Worm (Caenorhabditis elegans) whole organism, young adult: ENCODE measurements around the gene oxi-1.

Source experiments
- F22D6.2 ChIP-seq: sonication (generic microtip); optimal IDR thresholded peaks from 2 replicates; lab custom pipeline; 2016; ENCODE audit warnings: mild to moderate bottlenecking, missing genetic modification characterization, missing compliant biosample characterization
- ama-1 ChIP-seq, 3 experiments: fragments of 150-350 bp in 1 of 3; sonication (generic microtip) in 2 of 3; optimal IDR thresholded peaks; 2 replicates each; lab custom pipeline; 2014 to 2018; ENCODE audit warnings: missing biosample characterization in 2 of 3, missing genetic modification characterization in 2 of 3, missing genetic modification reagents in 2 of 3
- athp-1 ChIP-seq: sonication (generic microtip); optimal IDR thresholded peaks from 2 replicates; lab custom pipeline; 2017; ENCODE audit warnings: mild to moderate bottlenecking, missing genetic modification characterization, missing compliant biosample characterization
- cebp-1 ChIP-seq, 2 experiments: fragments of 200-800 bp in 1 of 2; sonication (Bioruptor generic) in 1 of 2; sonication (generic microtip) in 1 of 2; IDR thresholded peaks in 1 of 2; optimal IDR thresholded peaks in 1 of 2; 2 replicates each; pipeline versions ENCODE4 v1.3.6 to Lab custom; 2017 to 2022; ENCODE audit warnings: missing compliant biosample characterization in 2 of 2, missing genetic modification characterization in 2 of 2, mild to moderate bottlenecking in 1 of 2, missing genetic modification reagents in 1 of 2, moderate library complexity in 1 of 2
- ceh-58 ChIP-seq: fragments of 200-800 bp; sonication (Bioruptor generic); IDR thresholded peaks from 2 replicates; pipeline ENCODE4 v1.3.6; 2022; ENCODE audit warnings: missing genetic modification characterization, missing compliant biosample characterization
- dpff-1 ChIP-seq: sonication (generic microtip); optimal IDR thresholded peaks from 2 replicates; lab custom pipeline; 2017; ENCODE audit warnings: mild to moderate bottlenecking, missing genetic modification characterization, missing compliant biosample characterization
- nfya-1 ChIP-seq: sonication (generic microtip); optimal IDR thresholded peaks from 2 replicates; lab custom pipeline; 2017; ENCODE audit warnings: antibody characterized with exemption, missing compliant biosample characterization, missing genetic modification characterization, borderline replicate concordance; ENCODE audit not compliant: insufficient read depth
- nhr-80 ChIP-seq: sonication (generic microtip); optimal IDR thresholded peaks from 2 replicates; lab custom pipeline; 2016; ENCODE audit warnings: missing genetic modification characterization, missing compliant biosample characterization
- nhr-90 ChIP-seq: sonication (generic microtip); optimal IDR thresholded peaks from 2 replicates; lab custom pipeline; 2016; ENCODE audit warnings: missing genotype, mild to moderate bottlenecking, missing genetic modification characterization, missing compliant biosample characterization
- snpc-4 ChIP-seq, 5 experiments: fragments of 150-350 bp in 1 of 5; sonication (generic microtip) in 4 of 5; optimal IDR thresholded peaks; 2 replicates each; lab custom pipeline; 2014 to 2018; ENCODE audit warnings: missing genetic modification characterization in 5 of 5, missing biosample characterization in 3 of 5, antibody characterized with exemption in 2 of 5, mild to moderate bottlenecking in 2 of 5, missing compliant biosample characterization in 2 of 5, missing genotype in 2 of 5, moderate library complexity in 2 of 5, missing genetic modification reagents in 1 of 5
- unc-62 ChIP-seq: fragments of 150-350 bp; optimal IDR thresholded peaks from 2 replicates; lab custom pipeline; 2014; ENCODE audit warnings: missing biosample characterization, missing genetic modification reagents, missing genetic modification characterization
- xnd-1 ChIP-seq: sonication (generic microtip); optimal IDR thresholded peaks from 2 replicates; lab custom pipeline; 2016; ENCODE audit warnings: missing genotype, missing genetic modification reagents, missing genetic modification characterization, missing compliant biosample characterization

- TF ChIP-seq dpff-1 (tag; lab: Kevin White, UChicago): no peak
- TF ChIP-seq athp-1 (tag; lab: Kevin White, UChicago): no peak
- no peak for TF ChIP-seq F22D6.2 (tag; lab: Kevin White, UChicago)
- no peak for TF ChIP-seq unc-62 (GFP tag; lab: Kevin White, UChicago)
- no peak for TF ChIP-seq snpc-4 (GFP tag; optimal IDR thresholded peaks at IDR 0.05; lab: Kevin White, UChicago)
- no peak for TF ChIP-seq snpc-4 (tag; optimal IDR thresholded peaks at IDR 0.05; lab: Kevin White, UChicago)
- no peak for TF ChIP-seq cebp-1 (GFP tag; IDR thresholded peaks at IDR 0.05; lab: Robert Waterston, UW)
- TF ChIP-seq cebp-1 (tag; optimal IDR thresholded peaks at IDR 0.05; lab: Kevin White, UChicago): no peak
- no peak for TF ChIP-seq ama-1 (optimal IDR thresholded peaks at IDR 0.05; lab: Kevin White, UChicago)
- TF ChIP-seq ama-1 (GFP tag; optimal IDR thresholded peaks at IDR 0.05; lab: Kevin White, UChicago): no peak
- no peak for TF ChIP-seq nhr-80 (tag; lab: Kevin White, UChicago)
- TF ChIP-seq nhr-90: no peak
- no peak for TF ChIP-seq ceh-58
- TF ChIP-seq nfya-1: no peak
- TF ChIP-seq xnd-1: no peak
These were observed 26.6 kb upstream of the oxi-1 start for ce11 chrIII:10831483-10831882.
